Fruit fly (Drosophila melanogaster) whole organism, prepupa: Measurements from ENCODE around the gene Hipk.

ENCODE experiments used
- Blimp-1 ChIP-seq: fragments of 200-800 bp; sonication (Bioruptor generic); optimal IDR thresholded peaks from 3 replicates; lab custom pipeline; 2017; ENCODE audit warnings: missing biosample characterization, missing genetic modification characterization, mild to moderate bottlenecking, moderate library complexity, missing genetic modification reagents
- CG10669 ChIP-seq: fragments of 200-800 bp; sonication (Bioruptor generic); optimal IDR thresholded peaks from 3 replicates; lab custom pipeline; 2018; ENCODE audit warnings: missing biosample characterization, mild to moderate bottlenecking, missing genetic modification characterization, moderate library complexity
- CG11294 ChIP-seq: fragments of 200-800 bp; sonication (Bioruptor generic); IDR thresholded peaks from 2 replicates; pipeline ENCODE4 v1.3.6; 2022; ENCODE audit warnings: missing biosample characterization, missing genetic modification characterization
- CG11762 ChIP-seq: fragments of 200-800 bp; sonication (Bioruptor generic); optimal IDR thresholded peaks from 3 replicates; lab custom pipeline; 2016; ENCODE audit warnings: missing biosample characterization, missing genetic modification characterization; ENCODE audit not compliant: insufficient read depth
- CG11902 ChIP-seq: fragments of 200-800 bp; sonication (Bioruptor generic); optimal IDR thresholded peaks from 3 replicates; lab custom pipeline; 2016; ENCODE audit warnings: missing biosample characterization, missing genetic modification characterization
- CG15336 ChIP-seq: fragments of 200-800 bp; sonication (Bioruptor generic); IDR thresholded peaks from 2 replicates; pipeline ENCODE4 v1.3.6; 2022; ENCODE audit warnings: missing biosample characterization, missing genetic modification characterization
- CG1621 ChIP-seq: fragments of 200-800 bp; sonication (Bioruptor generic); optimal IDR thresholded peaks from 3 replicates; lab custom pipeline; 2018; ENCODE audit warnings: missing biosample characterization, mild to moderate bottlenecking, missing genetic modification characterization
- CG16779 ChIP-seq: fragments of 200-800 bp; sonication (Bioruptor generic); optimal IDR thresholded peaks from 3 replicates; lab custom pipeline; 2017; ENCODE audit warnings: missing biosample characterization, mild to moderate bottlenecking, missing genetic modification characterization
- CG3032 ChIP-seq: fragments of 200-800 bp; optimal IDR thresholded peaks from 2 replicates; lab custom pipeline; 2019; ENCODE audit warnings: missing biosample characterization, mild to moderate bottlenecking, missing genetic modification characterization, moderate library complexity
- CG32006 ChIP-seq: fragments of 200-800 bp; sonication (Bioruptor generic); optimal IDR thresholded peaks from 3 replicates; lab custom pipeline; 2017; ENCODE audit warnings: missing biosample characterization, mild to moderate bottlenecking, missing genetic modification characterization
- CG3919 ChIP-seq: fragments of 200-800 bp; sonication (Bioruptor generic); optimal IDR thresholded peaks from 3 replicates; lab custom pipeline; 2016; ENCODE audit warnings: missing biosample characterization, missing genetic modification characterization
- CG4318 ChIP-seq: fragments of 200-800 bp; sonication (Bioruptor generic); optimal IDR thresholded peaks from 3 replicates; lab custom pipeline; 2017; ENCODE audit warnings: missing biosample characterization, mild to moderate bottlenecking, missing genetic modification characterization
- CG6163 ChIP-seq: fragments of 200-800 bp; sonication (Bioruptor generic); IDR thresholded peaks from 3 replicates; pipeline ENCODE4 v1.3.6; 2022; ENCODE audit warnings: missing biosample characterization, missing genetic modification characterization
- CG6276 ChIP-seq: fragments of 200-800 bp; sonication (Bioruptor generic); optimal IDR thresholded peaks from 2 replicates; lab custom pipeline; 2017; ENCODE audit warnings: missing biosample characterization, mild to moderate bottlenecking, missing genetic modification characterization
- CG6792 ChIP-seq: fragments of 200-800 bp; sonication (Bioruptor generic); optimal IDR thresholded peaks from 3 replicates; lab custom pipeline; 2016; ENCODE audit warnings: missing biosample characterization, missing genetic modification characterization
- CG7368 ChIP-seq: fragments of 200-800 bp; sonication (Bioruptor generic); optimal IDR thresholded peaks from 3 replicates; lab custom pipeline; 2016; ENCODE audit warnings: missing biosample characterization, missing genetic modification characterization
- CG8319 ChIP-seq: fragments of 200-800 bp; sonication (Bioruptor generic); optimal IDR thresholded peaks from 3 replicates; lab custom pipeline; 2016; ENCODE audit warnings: missing biosample characterization, missing genetic modification characterization
- CG8632 ChIP-seq: fragments of 200-800 bp; sonication (Bioruptor generic); optimal IDR thresholded peaks from 3 replicates; lab custom pipeline; 2016; ENCODE audit warnings: missing biosample characterization, missing genetic modification characterization
- Eip75B ChIP-seq: fragments of 200-800 bp; sonication (Bioruptor generic); optimal IDR thresholded peaks from 3 replicates; lab custom pipeline; 2016; ENCODE audit warnings: missing biosample characterization, missing genetic modification characterization
- Eip78C ChIP-seq: fragments of 200-800 bp; sonication (Bioruptor generic); peaks from one replicate; lab custom pipeline; 2016; ENCODE audit warnings: missing biosample characterization, missing genetic modification characterization
- Ets21C ChIP-seq: fragments of 200-800 bp; sonication (Bioruptor generic); optimal IDR thresholded peaks from 3 replicates; lab custom pipeline; 2016; ENCODE audit warnings: missing biosample characterization, missing genetic modification characterization
- Ets96B ChIP-seq: fragments of 200-800 bp; optimal IDR thresholded peaks from 2 replicates; lab custom pipeline; 2019; ENCODE audit warnings: missing biosample characterization, mild to moderate bottlenecking, missing genetic modification characterization, moderate library complexity
- Hr38 ChIP-seq: sonication (Bioruptor generic); optimal IDR thresholded peaks from 2 replicates; lab custom pipeline; 2016; ENCODE audit warnings: missing biosample characterization, missing genetic modification characterization
- Hr39 ChIP-seq: fragments of 200-800 bp; sonication (Bioruptor generic); optimal IDR thresholded peaks from 2 replicates; lab custom pipeline; 2016; ENCODE audit warnings: missing biosample characterization, missing genetic modification characterization
- Hr4 ChIP-seq: fragments of 200-800 bp; sonication (Bioruptor generic); optimal IDR thresholded peaks from 3 replicates; lab custom pipeline; 2016; ENCODE audit warnings: missing biosample characterization, missing genetic modification characterization
- Lpt ChIP-seq: fragments of 200-800 bp; sonication (Bioruptor generic); optimal IDR thresholded peaks from 3 replicates; lab custom pipeline; 2016; ENCODE audit warnings: missing biosample characterization, missing genetic modification characterization
- Met ChIP-seq: fragments of 200-800 bp; sonication (Bioruptor generic); optimal IDR thresholded peaks from 3 replicates; lab custom pipeline; 2016; ENCODE audit warnings: missing biosample characterization, missing genetic modification characterization
- Smox ChIP-seq: fragments of 200-800 bp; sonication (Bioruptor generic); optimal IDR thresholded peaks from 3 replicates; lab custom pipeline; 2016; ENCODE audit warnings: missing biosample characterization, missing genetic modification characterization
- Sox102F ChIP-seq: fragments of 200-800 bp; sonication (Bioruptor generic); optimal IDR thresholded peaks from 2 replicates; lab custom pipeline; 2016; ENCODE audit warnings: missing biosample characterization, mild to moderate bottlenecking, missing genetic modification characterization
- Sox14 ChIP-seq: fragments of 200-800 bp; sonication (Bioruptor generic); optimal IDR thresholded peaks from 3 replicates; lab custom pipeline; 2016; ENCODE audit warnings: missing biosample characterization, missing genetic modification characterization
- Sox15 ChIP-seq: fragments of 200-800 bp; sonication (Bioruptor generic); optimal IDR thresholded peaks from 3 replicates; lab custom pipeline; 2016; ENCODE audit warnings: missing biosample characterization, missing genetic modification characterization
- dac ChIP-seq: fragments of 200-800 bp; sonication (Bioruptor generic); optimal IDR thresholded peaks from 2 replicates; lab custom pipeline; 2017; ENCODE audit warnings: missing biosample characterization, mild to moderate bottlenecking, missing genetic modification characterization
- dsx ChIP-seq: fragments of 200-800 bp; optimal IDR thresholded peaks from 3 replicates; lab custom pipeline; 2019; ENCODE audit warnings: missing biosample characterization, mild to moderate bottlenecking, missing genetic modification characterization, moderate library complexity; ENCODE audit not compliant: poor library complexity, severe bottlenecking
- eg ChIP-seq: fragments of 200-800 bp; sonication (Bioruptor generic); IDR thresholded peaks from 3 replicates; pipeline ENCODE4 v1.3.6; 2022; ENCODE audit warnings: missing biosample characterization, missing genetic modification characterization
- fd59A ChIP-seq: fragments of 200-800 bp; sonication (Bioruptor generic); optimal IDR thresholded peaks from 2 replicates; lab custom pipeline; 2017; ENCODE audit warnings: missing biosample characterization, mild to moderate bottlenecking, missing genetic modification characterization, missing genetic modification reagents
- fd85E ChIP-seq: fragments of 200-800 bp; sonication (Bioruptor generic); optimal IDR thresholded peaks from 3 replicates; lab custom pipeline; 2016; ENCODE audit warnings: missing biosample characterization, missing genetic modification characterization
- fkh ChIP-seq: fragments of 200-800 bp; sonication (Bioruptor generic); optimal IDR thresholded peaks from 3 replicates; lab custom pipeline; 2017; ENCODE audit warnings: missing biosample characterization, mild to moderate bottlenecking, missing genetic modification characterization, moderate library complexity
- net ChIP-seq: fragments of 200-800 bp; sonication (Bioruptor generic); optimal IDR thresholded peaks from 3 replicates; lab custom pipeline; 2016; ENCODE audit warnings: missing biosample characterization, missing genetic modification characterization
- pdm3 ChIP-seq: fragments of 200-800 bp; sonication (Bioruptor generic); optimal IDR thresholded peaks from 3 replicates; lab custom pipeline; 2016; ENCODE audit warnings: missing biosample characterization, missing genetic modification characterization
- salr ChIP-seq, 2 experiments: fragments of 200-800 bp; sonication (Bioruptor generic); optimal IDR thresholded peaks; 3 replicates each; lab custom pipeline; 2016 to 2018; ENCODE audit warnings: missing biosample characterization in 2 of 2, missing genetic modification characterization in 2 of 2, mild to moderate bottlenecking in 1 of 2
- ss ChIP-seq, 2 experiments: fragments of 200-800 bp; sonication (Bioruptor generic); optimal IDR thresholded peaks; 2 replicates in 1 of 2; 3 replicates in 1 of 2; lab custom pipeline; 2017 to 2018; ENCODE audit warnings: mild to moderate bottlenecking in 2 of 2, missing biosample characterization in 2 of 2, missing genetic modification characterization in 2 of 2, moderate library complexity in 1 of 2
- svp ChIP-seq: fragments of 200-800 bp; sonication (Bioruptor generic); peaks from one replicate; lab custom pipeline; 2016; ENCODE audit warnings: missing biosample characterization, missing genetic modification characterization
- vri ChIP-seq: fragments of 200-800 bp; sonication (Bioruptor generic); optimal IDR thresholded peaks from 3 replicates; lab custom pipeline; 2016; ENCODE audit warnings: missing biosample characterization, mild to moderate bottlenecking, missing genetic modification characterization

The Hipk gene

dm6 chr3L:510823-511227 is 32.0 kb upstream of the Hipk start:
- TF ChIP-seq CG3032 (tag; lab: Kevin White, UChicago) (no peak), CG6792 (GFP tag; lab: Kevin White, UChicago) (no peak), CG6276 (GFP tag; lab: Kevin White, UChicago) (no peak), Eip78C (GFP tag; lab: Kevin White, UChicago) (peak; percentile 57), Blimp-1 (peak; percentile 82), Hr39 (no peak), svp (GFP tag; lab: Kevin White, UChicago) (peak; percentile 49), dsx (peak; percentile 8), vri (peak; percentile 57), Sox14 (GFP tag; lab: Kevin White, UChicago) (no peak), Sox15 (GFP tag; lab: Kevin White, UChicago) (no peak), CG6163 (GFP tag; lab: Robert Waterston, UW) (peak; percentile 48; the same call in 1 of the 3 replicates), Hr38 (no peak), CG10669 (no peak), dac (no peak), eg (GFP tag; lab: Robert Waterston, UW) (no peak), CG1621 (tag; lab: Kevin White, UChicago) (no peak), Met (no peak), Hr4 (GFP tag; lab: Kevin White, UChicago) (no peak), CG11294 (GFP tag; lab: Robert Waterston, UW) (no peak), Ets96B (tag; lab: Kevin White, UChicago) (no peak), CG11762 (GFP tag; lab: Kevin White, UChicago) (no peak), CG16779 (no peak), pdm3 (GFP tag; lab: Kevin White, UChicago) (no peak), fkh (GFP tag; lab: Kevin White, UChicago) (peak; percentile 65), CG15336 (GFP tag; lab: Robert Waterston, UW) (no peak), CG4318 (GFP tag; lab: Kevin White, UChicago) (no peak), CG8319 (GFP tag; lab: Kevin White, UChicago) (peak; percentile 18), net (GFP tag; lab: Kevin White, UChicago) (no peak), CG32006 (GFP tag; lab: Kevin White, UChicago) (no peak), Sox102F (GFP tag; lab: Kevin White, UChicago) (peak; percentile 21), CG8632 (GFP tag; lab: Kevin White, UChicago) (no peak), Lpt (GFP tag; lab: Kevin White, UChicago) (no peak), ss (GFP tag; optimal IDR thresholded peaks at IDR 0.05; lab: Kevin White, UChicago) (no peak), salr (GFP tag; optimal IDR thresholded peaks at IDR 0.05; lab: Kevin White, UChicago) (no peak), Ets21C (GFP tag; lab: Kevin White, UChicago) (no peak), CG11902 (GFP tag; lab: Kevin White, UChicago) (no peak), CG7368 (GFP tag; lab: Kevin White, UChicago) (no peak), fd85E (GFP tag; lab: Kevin White, UChicago) (no peak), Eip75B (GFP tag; lab: Kevin White, UChicago) (no peak), Smox (GFP tag; lab: Kevin White, UChicago) (no peak), CG3919 (GFP tag; lab: Kevin White, UChicago) (no peak), fd59A (GFP tag; lab: Kevin White, UChicago) (no peak)
- TF ChIP-seq, all 60 proteins: peak for 9
